Worm (Caenorhabditis elegans): Measurements from ENCODE around the gene Y50E8A.2.
"Not testable (repeated sequence)": the region's sequence is repeated elsewhere in the genome, so short reads cannot be mapped to it uniquely, and the experiment has no call there.

ce11 chrV:14743438-14743837 lies 14.8 kb upstream of the Y50E8A.2 start:
- not testable (repeated sequence) for TF ChIP-seq ama-1 (optimal IDR thresholded peaks at IDR 0.05); nhr-11 (tag; optimal IDR thresholded peaks at IDR 0.05); F44E2.7 (GFP tag; IDR thresholded peaks at IDR 0.05); gei-8 (GFP tag; optimal IDR thresholded peaks at IDR 0.05); nhr-76 (tag; optimal IDR thresholded peaks at IDR 0.05); snpc-4 (tag; optimal IDR thresholded peaks at IDR 0.05); fos-1 (tag; optimal IDR thresholded peaks at IDR 0.05); nhr-77 (tag; optimal IDR thresholded peaks at IDR 0.05)
